Fruit fly (Drosophila melanogaster) whole organism, embryonic: ENCODE data around the gene haf.

ENCODE experiments used
- Awh ChIP-seq: fragments of 200-800 bp; sonication (Bioruptor generic); IDR thresholded peaks from 2 replicates; pipeline ENCODE4, ENCODE4 v1.3.6; 2022; ENCODE audit warnings: missing biosample characterization, missing genetic modification characterization
- CG10979 ChIP-seq: fragments of 200-800 bp; sonication (Bioruptor generic); optimal IDR thresholded peaks from 2 replicates; lab custom pipeline; 2018; ENCODE audit warnings: missing biosample characterization, mild to moderate bottlenecking, missing genetic modification characterization, moderate library complexity
- CG11398 ChIP-seq: fragments of 200-800 bp; sonication (Bioruptor generic); optimal IDR thresholded peaks from 2 replicates; lab custom pipeline; 2016; ENCODE audit warnings: missing biosample characterization, missing genetic modification characterization
- CG11504 ChIP-seq: fragments of 200-800 bp; sonication (Bioruptor generic); optimal IDR thresholded peaks from 3 replicates; lab custom pipeline; 2019; ENCODE audit warnings: missing biosample characterization, mild to moderate bottlenecking, missing genetic modification characterization, moderate library complexity
- CG13624 ChIP-seq: fragments of 200-800 bp; sonication (Bioruptor generic); optimal IDR thresholded peaks from 2 replicates; lab custom pipeline; 2016; ENCODE audit warnings: missing biosample characterization, missing genetic modification characterization
- CG15601 ChIP-seq: fragments of 200-800 bp; sonication (Bioruptor generic); optimal IDR thresholded peaks from 3 replicates; lab custom pipeline; 2019; ENCODE audit warnings: missing biosample characterization, mild to moderate bottlenecking, missing genetic modification characterization, moderate library complexity
- CG17359 ChIP-seq: fragments of 200-800 bp; sonication (Bioruptor generic); optimal IDR thresholded peaks from 3 replicates; lab custom pipeline; 2018; ENCODE audit warnings: missing biosample characterization, mild to moderate bottlenecking, missing genetic modification characterization, moderate library complexity
- CG30431 ChIP-seq: fragments of 200-800 bp; sonication (Bioruptor generic); optimal IDR thresholded peaks from 2 replicates; lab custom pipeline; 2017; ENCODE audit warnings: missing biosample characterization, missing genetic modification characterization
- CG3838 ChIP-seq: fragments of 200-800 bp; sonication (Bioruptor generic); optimal IDR thresholded peaks from 3 replicates; lab custom pipeline; 2016; ENCODE audit warnings: missing biosample characterization, missing genetic modification characterization
- CG6813 ChIP-seq: fragments of 200-800 bp; sonication (Bioruptor generic); optimal IDR thresholded peaks from 2 replicates; lab custom pipeline; 2017; ENCODE audit warnings: missing biosample characterization, missing genetic modification characterization, mild to moderate bottlenecking, moderate library complexity, missing genetic modification reagents
- CG7839 ChIP-seq: fragments of 200-800 bp; sonication (Bioruptor generic); optimal IDR thresholded peaks from 3 replicates; lab custom pipeline; 2018; ENCODE audit warnings: missing biosample characterization, mild to moderate bottlenecking, missing genetic modification characterization, moderate library complexity
- CG8359 ChIP-seq: fragments of 200-800 bp; sonication (Bioruptor generic); optimal IDR thresholded peaks from 2 replicates; lab custom pipeline; 2017; ENCODE audit warnings: missing biosample characterization, mild to moderate bottlenecking, missing genetic modification characterization, borderline replicate concordance
- CG8765 ChIP-seq: fragments of 200-800 bp; sonication (Bioruptor generic); IDR thresholded peaks from 2 replicates; pipeline ENCODE4 v1.3.6; 2022; ENCODE audit warnings: missing biosample characterization, missing genetic modification characterization
- CHES-1-like ChIP-seq: fragments of 200-800 bp; sonication (Bioruptor generic); optimal IDR thresholded peaks from 2 replicates; lab custom pipeline; 2016; ENCODE audit warnings: missing biosample characterization, missing genetic modification characterization
- Dll ChIP-seq: fragments of 200-800 bp; sonication (Bioruptor generic); IDR thresholded peaks from 4 replicates; pipeline ENCODE4 v1.3.6; 2022; ENCODE audit warnings: missing biosample characterization, missing genetic modification characterization; ENCODE audit not compliant: partially characterized antibody
- Gsc ChIP-seq: fragments of 200-800 bp; sonication (Bioruptor generic); IDR thresholded peaks from 2 replicates; pipeline ENCODE4 v1.3.6; 2022; ENCODE audit warnings: missing biosample characterization, missing genetic modification characterization
- Gug ChIP-seq: fragments of 200-800 bp; sonication (Bioruptor generic); IDR thresholded peaks from 4 replicates; pipeline ENCODE4 v1.3.6; 2022; ENCODE audit warnings: missing biosample characterization, missing genetic modification characterization
- HLH54F ChIP-seq: fragments of 200-800 bp; sonication (Bioruptor generic); optimal IDR thresholded peaks from 3 replicates; lab custom pipeline; 2016; ENCODE audit warnings: missing biosample characterization, missing genetic modification characterization
- Hmx ChIP-seq: fragments of 200-800 bp; sonication (Bioruptor generic); optimal IDR thresholded peaks from 2 replicates; lab custom pipeline; 2016; ENCODE audit warnings: missing biosample characterization, missing genetic modification characterization
- Mad ChIP-seq: fragments of 200-800 bp; sonication (Bioruptor generic); optimal IDR thresholded peaks from 2 replicates; lab custom pipeline; 2016; ENCODE audit warnings: missing biosample characterization, missing genetic modification characterization
- NC2α ChIP-seq: fragments of 200-800 bp; sonication (Bioruptor generic); optimal IDR thresholded peaks from 2 replicates; lab custom pipeline; 2016; ENCODE audit warnings: missing biosample characterization, missing genetic modification characterization
- NFAT ChIP-seq: fragments of 200-800 bp; sonication (Bioruptor generic); IDR thresholded peaks from 2 replicates; pipeline ENCODE4 v1.3.6; 2022; ENCODE audit warnings: missing biosample characterization, missing genetic modification characterization
- Nf-YC ChIP-seq: fragments of 200-800 bp; optimal IDR thresholded peaks from 3 replicates; lab custom pipeline; 2019; ENCODE audit warnings: missing biosample characterization, mild to moderate bottlenecking, missing genetic modification characterization, moderate library complexity
- NfI ChIP-seq: fragments of 200-800 bp; sonication (Bioruptor generic); optimal IDR thresholded peaks from 3 replicates; lab custom pipeline; 2018; ENCODE audit warnings: missing biosample characterization, mild to moderate bottlenecking, missing genetic modification characterization, moderate library complexity
- Pdp1 ChIP-seq, 2 experiments: fragments of 200-800 bp; sonication (Bioruptor generic); optimal IDR thresholded peaks; 3 replicates each; lab custom pipeline; 2016; ENCODE audit warnings: missing biosample characterization in 2 of 2, missing genetic modification characterization in 2 of 2, mild to moderate bottlenecking in 1 of 2, moderate library complexity in 1 of 2
- Ptx1 ChIP-seq: fragments of 200-800 bp; sonication (Bioruptor generic); IDR thresholded peaks from 2 replicates; pipeline ENCODE4 v1.3.6; 2022; ENCODE audit warnings: missing biosample characterization, missing genetic modification characterization
- Rfx ChIP-seq: fragments of 200-800 bp; sonication (Bioruptor generic); IDR thresholded peaks from 2 replicates; pipeline ENCODE4 v1.3.6; 2022; ENCODE audit warnings: missing biosample characterization, missing genetic modification characterization
- Rx ChIP-seq: fragments of 200-800 bp; sonication (Bioruptor generic); IDR thresholded peaks from 2 replicates; pipeline ENCODE4 v1.3.6; 2022; ENCODE audit warnings: missing biosample characterization, missing genetic modification characterization
- Six4 ChIP-seq: fragments of 200-800 bp; sonication (Bioruptor generic); optimal IDR thresholded peaks from 2 replicates; lab custom pipeline; 2016; ENCODE audit warnings: missing biosample characterization, missing genetic modification characterization
- Ssrp ChIP-seq: fragments of 200-800 bp; sonication (Bioruptor generic); optimal IDR thresholded peaks from 2 replicates; lab custom pipeline; 2018; ENCODE audit warnings: missing biosample characterization, mild to moderate bottlenecking, missing genetic modification characterization, moderate library complexity
- Trl ChIP-seq, 3 experiments: fragments of >200 bp in 2 of 3; fragments of 200-800 bp in 1 of 3; sonication (Bioruptor generic) in 1 of 3; optimal IDR thresholded peaks; 2 replicates in 1 of 3; 3 replicates in 2 of 3; lab custom pipeline; 2016 to 2017; ENCODE audit warnings: missing biosample characterization in 1 of 3, missing genetic modification characterization in 1 of 3
- ap ChIP-seq: fragments of 200-800 bp; sonication (Bioruptor generic); IDR thresholded peaks from 2 replicates; pipeline ENCODE4 v1.3.6; 2022; ENCODE audit warnings: missing biosample characterization, missing genetic modification characterization
- chm ChIP-seq: fragments of 200-800 bp; sonication (Bioruptor generic); IDR thresholded peaks from 2 replicates; pipeline ENCODE4 v1.3.6; 2022; ENCODE audit warnings: missing biosample characterization, missing genetic modification characterization
- corto ChIP-seq: fragments of 200-800 bp; sonication (Bioruptor generic); optimal IDR thresholded peaks from 2 replicates; lab custom pipeline; 2016; ENCODE audit warnings: missing biosample characterization, mild to moderate bottlenecking, missing genetic modification characterization, moderate library complexity
- gfzf ChIP-seq: fragments of 200-800 bp; sonication (Bioruptor generic); optimal IDR thresholded peaks from 2 replicates; lab custom pipeline; 2016; ENCODE audit warnings: missing biosample characterization, mild to moderate bottlenecking, missing genetic modification characterization, moderate library complexity
- gsb ChIP-seq: fragments of 200-800 bp; sonication (Bioruptor generic); IDR thresholded peaks from 2 replicates; pipeline ENCODE4 v1.3.6; 2022; ENCODE audit warnings: missing biosample characterization, missing genetic modification characterization
- her ChIP-seq: fragments of 200-800 bp; sonication (Bioruptor generic); optimal IDR thresholded peaks from 2 replicates; lab custom pipeline; 2016; ENCODE audit warnings: missing biosample characterization, missing genetic modification characterization
- kni ChIP-seq: fragments of 200-800 bp; sonication (Bioruptor generic); optimal IDR thresholded peaks from 3 replicates; lab custom pipeline; 2017; ENCODE audit warnings: mild to moderate bottlenecking, missing biosample characterization, missing genetic modification reagents, missing genetic modification characterization
- lbe ChIP-seq: fragments of 200-800 bp; sonication (Bioruptor generic); optimal IDR thresholded peaks from 2 replicates; lab custom pipeline; 2016; ENCODE audit warnings: missing biosample characterization, mild to moderate bottlenecking, missing genetic modification characterization
- mam ChIP-seq: fragments of 200-800 bp; sonication (Bioruptor generic); optimal IDR thresholded peaks from 3 replicates; lab custom pipeline; 2016; ENCODE audit warnings: missing biosample characterization, missing genetic modification characterization
- pho ChIP-seq: fragments of 200-800 bp; sonication (Bioruptor generic); optimal IDR thresholded peaks from 2 replicates; lab custom pipeline; 2016; ENCODE audit warnings: missing biosample characterization, missing genetic modification characterization
- pnt ChIP-seq: fragments of 200-800 bp; sonication (Bioruptor generic); optimal IDR thresholded peaks from 3 replicates; lab custom pipeline; 2016; ENCODE audit warnings: missing biosample characterization, missing genetic modification characterization
- pum ChIP-seq: fragments of 200-800 bp; sonication (Bioruptor generic); optimal IDR thresholded peaks from 2 replicates; lab custom pipeline; 2016; ENCODE audit warnings: missing biosample characterization, missing genetic modification characterization
- repo ChIP-seq: fragments of 200-800 bp; sonication (Bioruptor generic); optimal IDR thresholded peaks from 2 replicates; lab custom pipeline; 2016; ENCODE audit warnings: missing biosample characterization, missing genetic modification characterization
- rib ChIP-seq: fragments of 200-800 bp; sonication (Bioruptor generic); IDR thresholded peaks from 2 replicates; pipeline ENCODE4 v1.3.6; 2022; ENCODE audit warnings: missing biosample characterization, missing genetic modification characterization
- ro ChIP-seq: fragments of 200-800 bp; sonication (Bioruptor generic); IDR thresholded peaks from 2 replicates; pipeline ENCODE4 v1.3.6; 2022; ENCODE audit warnings: missing biosample characterization, missing genetic modification characterization
- sens-2 ChIP-seq: fragments of 200-800 bp; sonication (Bioruptor generic); IDR thresholded peaks from 2 replicates; pipeline ENCODE4 v1.3.6; 2022; ENCODE audit warnings: missing biosample characterization, missing genetic modification characterization
- slou ChIP-seq: fragments of 200-800 bp; sonication (Bioruptor generic); optimal IDR thresholded peaks from 3 replicates; lab custom pipeline; 2016; ENCODE audit warnings: missing biosample characterization, missing genetic modification characterization
- tx ChIP-seq: fragments of 200-800 bp; sonication (Bioruptor generic); optimal IDR thresholded peaks from 2 replicates; lab custom pipeline; 2016; ENCODE audit warnings: missing biosample characterization, missing genetic modification characterization
- unpg ChIP-seq: fragments of 200-800 bp; sonication (Bioruptor generic); optimal IDR thresholded peaks from 3 replicates; lab custom pipeline; 2018; ENCODE audit warnings: missing biosample characterization, mild to moderate bottlenecking, missing genetic modification characterization, moderate library complexity
- vfl ChIP-seq: fragments of 200-800 bp; sonication (Bioruptor generic); optimal IDR thresholded peaks from 2 replicates; lab custom pipeline; 2016; ENCODE audit warnings: missing biosample characterization, missing genetic modification characterization

haf gene

DNA sequence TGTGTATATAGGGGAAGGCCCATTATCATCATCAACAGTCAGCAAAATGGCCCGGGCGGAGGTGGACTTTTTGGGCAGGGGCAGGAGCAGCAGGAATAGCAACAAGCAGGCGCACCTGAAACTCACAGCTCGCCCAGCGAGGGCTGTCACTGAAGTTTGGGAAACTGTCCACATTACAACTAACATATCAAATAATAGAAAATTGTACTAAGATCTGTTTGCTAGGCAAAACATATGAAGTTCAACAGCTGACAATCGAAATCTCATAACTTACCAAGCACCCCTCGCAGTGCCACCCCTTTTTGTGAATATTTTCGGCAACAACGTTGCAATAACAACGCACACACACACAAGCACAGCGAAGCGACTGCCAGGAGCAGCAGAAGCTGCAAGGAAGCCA, 69.8 kb downstream of the haf start (continued):
- TF ChIP-seq Mad (GFP tag; lab: Kevin White, UChicago) (peak; percentile 37), tx (GFP tag; lab: Kevin White, UChicago) (peak; percentile 57), CG15601 (peak; percentile 5), rib (GFP tag; lab: Robert Waterston, UW) (peak; percentile 88), Ptx1 (GFP tag; lab: Robert Waterston, UW) (peak; percentile 91), pum (GFP tag; lab: Kevin White, UChicago) (peak; percentile 68), lbe (no peak), pnt (peak; percentile 73), NfI (GFP tag; lab: Kevin White, UChicago) (peak; percentile 68), Rx (peak; percentile 77), gfzf (GFP tag; lab: Kevin White, UChicago) (no peak), ap (peak; percentile 65), Ssrp (tag; lab: Kevin White, UChicago) (peak; percentile 57), NC2α (GFP tag; lab: Kevin White, UChicago) (no peak), vfl (peak; percentile 61), CG7839 (peak; percentile 83), Gug (GFP tag; lab: Robert Waterston, UW) (peak; percentile 85), Rfx (GFP tag; lab: Robert Waterston, UW) (peak; percentile 95), mam (GFP tag; lab: Kevin White, UChicago) (peak; percentile 81), NFAT (GFP tag; lab: Robert Waterston, UW) (peak; percentile 82), Hmx (no peak), her (peak; percentile 78), slou (GFP tag; lab: Kevin White, UChicago) (peak; percentile 26), CHES-1-like (peak; percentile 66), Trl (optimal IDR thresholded peaks at IDR 0.05; lab: Kevin White, UChicago) (no peak), Trl (GFP tag; optimal IDR thresholded peaks at IDR 0.05; lab: Kevin White, UChicago) (peak; percentile 70), CG8359 (GFP tag; lab: Kevin White, UChicago) (peak; percentile 12), Dll (GFP tag; lab: Robert Waterston, UW) (no peak), CG11504 (tag; lab: Kevin White, UChicago) (peak; percentile 83), Gsc (GFP tag; lab: Robert Waterston, UW) (peak; percentile 55), CG11398 (GFP tag; lab: Kevin White, UChicago) (peak; percentile 55), pho (peak; percentile 59), Pdp1 (GFP tag; optimal IDR thresholded peaks at IDR 0.05; lab: Kevin White, UChicago) (peak; percentile 59 to 60), repo (GFP tag; lab: Kevin White, UChicago) (peak; percentile 23), HLH54F (GFP tag; lab: Kevin White, UChicago) (peak; percentile 71), Nf-YC (tag; lab: Kevin White, UChicago) (peak; percentile 26), CG17359 (peak; percentile 77), chm (GFP tag; lab: Robert Waterston, UW) (peak; percentile 82), kni (no peak), corto (GFP tag; lab: Kevin White, UChicago) (no peak), CG13624 (GFP tag; lab: Kevin White, UChicago) (peak; percentile 73), sens-2 (GFP tag; lab: Robert Waterston, UW) (peak; percentile 65; the same call in 1 of the 2 replicates), Six4 (GFP tag; lab: Kevin White, UChicago) (peak; percentile 15), CG10979 (tag; lab: Kevin White, UChicago) (peak; percentile 44), CG8765 (GFP tag; lab: Robert Waterston, UW) (peak; percentile 52; the same call in 1 of the 2 replicates), ro (GFP tag; lab: Robert Waterston, UW) (peak; percentile 55; the same call in 1 of the 2 replicates), CG6813 (GFP tag; lab: Kevin White, UChicago) (peak; percentile 67), unpg (GFP tag; lab: Kevin White, UChicago) (peak; percentile 53), Awh (GFP tag; lab: Robert Waterston, UW) (peak; percentile 73; the same call in 1 of the 2 replicates), CG3838 (GFP tag; lab: Kevin White, UChicago) (peak; percentile 16), CG30431 (GFP tag; lab: Kevin White, UChicago) (peak; percentile 34), gsb (GFP tag; lab: Robert Waterston, UW) (peak; percentile 80; the same call in 1 of the 2 replicates)
